Worm (Caenorhabditis elegans): Measurements from ENCODE around the gene F53B1.2.

Gene F53B1.2

DNA sequence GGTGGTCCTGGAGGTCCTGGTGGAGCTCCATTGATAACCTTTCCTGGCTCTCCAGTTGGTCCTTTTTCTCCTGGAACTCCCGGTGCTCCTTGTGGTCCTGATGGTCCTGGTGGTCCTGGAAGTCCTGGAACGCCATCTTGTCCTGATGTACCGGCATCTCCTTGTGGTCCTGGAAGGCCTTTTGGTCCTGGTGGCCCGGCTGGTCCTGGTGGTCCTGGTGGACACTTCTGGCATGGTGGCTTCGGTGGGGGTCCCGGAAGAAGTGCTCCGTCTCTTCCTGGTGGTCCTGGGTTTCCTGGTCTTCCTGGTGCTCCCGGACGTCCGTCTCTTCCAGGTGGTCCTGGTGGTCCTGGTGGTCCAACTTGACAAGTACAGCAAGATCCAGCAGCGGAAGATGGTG, 36.1 kb downstream of the F53B1.2 start:
- no peak for TF ChIP-seq daf-12 (tag; optimal IDR thresholded peaks at IDR 0.05)
- TF ChIP-seq rbr-2 (tag; optimal IDR thresholded peaks at IDR 0.05) = no peak
- TF ChIP-seq set-16 (GFP tag; IDR thresholded peaks at IDR 0.05) = peak; percentile 94
- TF ChIP-seq mep-1 (tag; optimal IDR thresholded peaks at IDR 0.05) = no peak

DNA sequence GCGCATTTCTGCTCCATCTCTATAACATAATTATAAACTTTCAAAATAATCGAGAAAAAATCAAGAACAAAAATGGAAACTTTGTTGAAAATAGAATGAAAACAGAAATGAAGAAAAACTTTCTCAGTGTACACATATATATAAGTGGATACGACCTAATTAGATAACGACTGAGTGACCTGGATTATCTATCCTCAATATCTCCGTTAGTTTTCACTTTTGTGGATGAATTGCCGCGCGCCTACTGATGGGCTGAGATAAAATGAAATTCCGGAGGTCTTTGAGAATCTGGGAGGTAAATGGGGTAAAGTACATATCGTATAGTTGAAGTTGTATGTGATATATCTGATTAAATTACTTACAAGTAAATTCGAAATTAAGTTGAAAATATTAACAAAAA, 36.8 kb downstream of the F53B1.2 start, which contains the start of gene dpy-3:
Gene dpy-3 (minus strand): TSS at position 19 of the 400 bp plus-strand sequence.
- TF ChIP-seq hif-1 (tag; optimal IDR thresholded peaks at IDR 0.05) (no peak), nhr-28 (tag; optimal IDR thresholded peaks at IDR 0.05) (peak; percentile 11), jun-1 (tag; optimal IDR thresholded peaks at IDR 0.05) (no peak)

DNA sequence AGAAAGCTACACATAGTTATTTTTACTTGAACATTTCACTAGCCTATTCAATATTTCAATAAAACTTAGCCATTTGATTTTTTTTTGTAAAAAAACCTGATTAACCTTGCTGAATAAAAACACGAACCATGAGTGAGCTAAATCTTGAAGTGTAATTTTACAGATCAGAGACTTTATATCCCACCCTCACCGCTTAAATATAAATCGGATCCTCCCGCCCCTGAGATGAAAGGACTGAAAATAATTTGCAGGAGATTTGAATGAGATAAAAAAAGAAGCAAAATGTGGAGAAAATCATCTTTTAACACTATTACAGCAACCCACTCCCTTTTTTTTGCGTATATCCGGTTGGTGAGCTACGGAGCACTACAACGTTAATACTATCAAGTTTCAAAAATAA, 41.2 kb downstream of the F53B1.2 start, which contains the start of gene npax-2:
Gene npax-2 (minus strand): TSS at position 101 of the 400 bp plus-strand sequence.
- no peak for TF ChIP-seq mxl-2 (GFP tag; conservative IDR thresholded peaks at IDR 0.05)
- TF ChIP-seq mes-2 (tag; optimal IDR thresholded peaks at IDR 0.05; ENCODE audit: poor library complexity, severe bottlenecking) = no peak
- TF ChIP-seq F44E2.7 (GFP tag; IDR thresholded peaks at IDR 0.05) = no peak
- TF ChIP-seq sdz-12 (GFP tag; optimal IDR thresholded peaks at IDR 0.05) = no peak
- TF ChIP-seq fos-1 (tag; optimal IDR thresholded peaks at IDR 0.05) = no peak
- no peak for TF ChIP-seq F37D6.2 (tag; optimal IDR thresholded peaks at IDR 0.05)
- TF ChIP-seq pqm-1 (tag; optimal IDR thresholded peaks at IDR 0.05) = no peak
- no peak for TF ChIP-seq nhr-76 (tag; optimal IDR thresholded peaks at IDR 0.05)
- no peak for TF ChIP-seq ceh-32 (tag; optimal IDR thresholded peaks at IDR 0.05; ENCODE audit: poor library complexity)
- no peak for TF ChIP-seq T20F7.1 (GFP tag; optimal IDR thresholded peaks at IDR 0.05)
- no peak for TF ChIP-seq dmd-6 (GFP tag; IDR thresholded peaks at IDR 0.05)
- TF ChIP-seq ZK546.5 (tag; optimal IDR thresholded peaks at IDR 0.05) = no peak
- TF ChIP-seq madf-5 (GFP tag; IDR thresholded peaks at IDR 0.05) = no peak
- TF ChIP-seq saeg-2 (GFP tag; IDR thresholded peaks at IDR 0.05) = no peak
- TF ChIP-seq daf-16 (GFP tag; optimal IDR thresholded peaks at IDR 0.05) = no peak
- TF ChIP-seq daf-16 (tag; optimal IDR thresholded peaks at IDR 0.05) = no peak

DNA sequence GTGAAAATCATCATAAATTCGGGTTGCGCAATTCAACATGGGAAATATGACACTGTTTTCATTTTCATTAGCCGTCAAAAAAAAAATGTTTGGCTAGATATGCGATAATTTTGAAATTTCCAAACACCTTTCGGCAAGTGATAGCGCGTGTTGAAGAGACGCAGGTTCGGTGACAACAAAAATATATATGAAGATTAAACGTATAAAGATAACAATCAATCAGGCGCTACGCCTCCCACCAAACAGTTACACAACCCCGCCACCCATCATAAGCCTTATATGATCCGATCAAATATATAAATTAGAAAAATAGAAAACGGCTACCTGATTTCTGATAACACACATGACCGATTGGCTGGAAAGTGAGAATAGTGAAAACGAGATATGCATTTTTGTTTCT, 43.3 kb downstream of the F53B1.2 start:
- no peak for TF ChIP-seq zfp-2 (tag; optimal IDR thresholded peaks at IDR 0.05)
- peak; percentile 23 for TF ChIP-seq hlh-30 (tag; optimal IDR thresholded peaks at IDR 0.05; ENCODE audit: insufficient read depth)

DNA sequence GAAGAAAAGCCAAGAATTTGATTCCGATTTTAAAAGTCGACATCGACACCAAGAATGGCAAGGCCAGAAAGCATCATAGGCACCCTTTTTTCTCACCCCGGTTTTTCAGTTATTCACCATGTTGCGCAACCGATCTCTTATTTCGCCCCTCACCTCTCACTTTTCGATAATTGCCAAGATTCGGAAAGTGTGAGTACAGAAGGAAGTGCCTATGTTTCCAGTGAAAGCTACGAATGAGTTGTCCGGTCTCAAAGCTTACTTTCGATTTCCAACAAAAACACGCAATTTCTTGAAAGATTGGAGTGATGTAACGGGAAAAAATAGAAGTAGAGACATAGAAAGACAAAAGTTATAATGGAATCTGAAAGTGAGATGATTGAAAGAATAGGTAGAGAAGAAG, 45.0 kb downstream of the F53B1.2 start:
- TF ChIP-seq gei-8 (GFP tag; optimal IDR thresholded peaks at IDR 0.05) = no peak
- peak; percentile 97 for TF ChIP-seq aha-1 (tag)
- no peak for TF ChIP-seq ceh-44 (GFP tag; IDR thresholded peaks at IDR 0.05)
- no peak for TF ChIP-seq daf-8 (GFP tag; IDR thresholded peaks at IDR 0.05)
- peak in 1 of 2 experiments; percentile 74 for TF ChIP-seq unc-62 (GFP tag; optimal IDR thresholded peaks at IDR 0.05 in 1 of 2)
- no peak for TF ChIP-seq unc-62 (tag; optimal IDR thresholded peaks at IDR 0.05)
- no peak for TF ChIP-seq mxl-3 (GFP tag; optimal IDR thresholded peaks at IDR 0.05)

DNA sequence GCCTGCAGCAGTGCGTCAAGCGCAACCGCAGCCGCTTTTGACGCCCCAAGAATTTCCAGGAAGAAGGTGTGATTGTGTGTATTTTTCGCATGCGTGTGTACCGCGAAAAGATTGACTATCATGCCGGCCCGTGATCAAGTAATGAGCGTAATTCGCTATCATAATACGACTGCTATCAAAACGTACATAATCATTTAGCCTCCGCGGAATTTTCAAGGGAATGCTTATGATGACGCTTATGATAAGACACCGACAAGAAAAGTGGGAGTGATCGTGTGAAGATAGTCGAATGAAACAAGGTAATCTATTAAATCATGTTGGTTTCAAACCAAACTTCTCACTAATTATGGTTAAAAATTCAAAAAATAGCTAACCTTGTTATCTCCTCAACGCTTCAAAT, 49.1 kb downstream of the F53B1.2 start:
- peak; percentile 11 for TF ChIP-seq pqm-1 (tag; optimal IDR thresholded peaks at IDR 0.05)
- peak; percentile 20 for TF ChIP-seq hlh-11 (tag; optimal IDR thresholded peaks at IDR 0.05)
- peak; percentile 23 for TF ChIP-seq hlh-30 (tag; optimal IDR thresholded peaks at IDR 0.05; ENCODE audit: insufficient read depth)
- peak; percentile 45 for TF ChIP-seq mxl-3 (GFP tag; optimal IDR thresholded peaks at IDR 0.05)
- TF ChIP-seq mxl-2 (GFP tag; conservative IDR thresholded peaks at IDR 0.05) = no peak
